Fruit fly (Drosophila melanogaster): ENCODE measurements around the gene Pdf.

The Pdf gene

dm6 chr3R:26440455-26441196 lies 15.3 kb downstream of the Pdf start, which contains the start of gene tx (continued):
- TF ChIP-seq Tbp (GFP tag; optimal IDR thresholded peaks at IDR 0.05): no peak
- TF ChIP-seq mirr (GFP tag; optimal IDR thresholded peaks at IDR 0.05): peak; percentile 10
- no peak for TF ChIP-seq ham (GFP tag; IDR thresholded peaks at IDR 0.05)
- TF ChIP-seq Blimp-1 (GFP tag; optimal IDR thresholded peaks at IDR 0.05): peak; percentile 70
- no peak for TF ChIP-seq CG10274 (GFP tag; optimal IDR thresholded peaks at IDR 0.05)
- no peak for TF ChIP-seq CG13424 (tag; optimal IDR thresholded peaks at IDR 0.05)
- TF ChIP-seq HmgD (GFP tag; optimal IDR thresholded peaks at IDR 0.05): no peak
- TF ChIP-seq CG5180 (GFP tag; optimal IDR thresholded peaks at IDR 0.05): peak; percentile 41
- no peak for TF ChIP-seq dysf (GFP tag; IDR thresholded peaks at IDR 0.05)
- TF ChIP-seq CG18262 (tag; optimal IDR thresholded peaks at IDR 0.05): no peak
- no peak for TF ChIP-seq Gug (GFP tag; IDR thresholded peaks at IDR 0.05)
- TF ChIP-seq dan (GFP tag; IDR thresholded peaks at IDR 0.05): no peak
- peak; percentile 11 for TF ChIP-seq sug (tag; optimal IDR thresholded peaks at IDR 0.05)
- no peak for TF ChIP-seq Fer1 (GFP tag; optimal IDR thresholded peaks at IDR 0.05)
- no peak for TF ChIP-seq CG1233 (GFP tag; optimal IDR thresholded peaks at IDR 0.05)
- TF ChIP-seq stc (GFP tag; IDR thresholded peaks at IDR 0.05): 0 out of 2 replicates have a peak, but pooled peaks have one; percentile 14
- 0 out of 2 replicates have a peak, but pooled peaks have one; percentile 20 for TF ChIP-seq E2f2 (GFP tag; IDR thresholded peaks at IDR 0.05)
- TF ChIP-seq CG11085 (GFP tag; IDR thresholded peaks at IDR 0.05): no peak
- peak; percentile 29; the same call in 1 of the 2 replicates for TF ChIP-seq amos (GFP tag; IDR thresholded peaks at IDR 0.05; ENCODE audit: partially characterized antibody)
- no peak for TF ChIP-seq lab (GFP tag; optimal IDR thresholded peaks at IDR 0.05)
- no peak for TF ChIP-seq pnt (GFP tag; optimal IDR thresholded peaks at IDR 0.05)
- no peak for TF ChIP-seq odd (GFP tag; optimal IDR thresholded peaks at IDR 0.05)
- TF ChIP-seq CG2875 (GFP tag; optimal IDR thresholded peaks at IDR 0.05): no peak
- peak; percentile 89 for TF ChIP-seq Deaf1 (tag; optimal IDR thresholded peaks at IDR 0.05)
- TF ChIP-seq CG6272 (GFP tag; IDR thresholded peaks at IDR 0.05): no peak
- TF ChIP-seq HLH4C (GFP tag; IDR thresholded peaks at IDR 0.05; ENCODE audit: partially characterized antibody): no peak
- no peak for TF ChIP-seq CG1602 (GFP tag; optimal IDR thresholded peaks at IDR 0.05)
- TF ChIP-seq HLHmδ (GFP tag; optimal IDR thresholded peaks at IDR 0.05): peak; percentile 34
- peak; percentile 51 for TF ChIP-seq Med (GFP tag)
- TF ChIP-seq ATbp (GFP tag; optimal IDR thresholded peaks at IDR 0.05): no peak
- TF ChIP-seq Oli (tag; optimal IDR thresholded peaks at IDR 0.05): no peak
- no peak for TF ChIP-seq oc (tag; optimal IDR thresholded peaks at IDR 0.05)
- TF ChIP-seq scrt (GFP tag; optimal IDR thresholded peaks at IDR 0.05): no peak
- peak; percentile 40 for TF ChIP-seq vvl (GFP tag; IDR thresholded peaks at IDR 0.05)
- TF ChIP-seq Atf3 (GFP tag; optimal IDR thresholded peaks at IDR 0.05): no peak
- TF ChIP-seq CG9797 (GFP tag; optimal IDR thresholded peaks at IDR 0.05): no peak
- no peak for TF ChIP-seq C15 (GFP tag; IDR thresholded peaks at IDR 0.05)
- TF ChIP-seq CG8388 (GFP tag; optimal IDR thresholded peaks at IDR 0.05): no peak
- peak; percentile 77; the same call in 1 of the 4 replicates for TF ChIP-seq chinmo (GFP tag; IDR thresholded peaks at IDR 0.05; ENCODE audit: partially characterized antibody)
- TF ChIP-seq MTF-1 (GFP tag; optimal IDR thresholded peaks at IDR 0.05; ENCODE audit: borderline replicate concordance): no peak
- TF ChIP-seq fd96Cb (tag; optimal IDR thresholded peaks at IDR 0.05): no peak
- TF ChIP-seq CG31224 (GFP tag; IDR thresholded peaks at IDR 0.05): no peak
- 0 out of 2 replicates have a peak, but pooled peaks have one; percentile 46 for TF ChIP-seq sna (GFP tag; IDR thresholded peaks at IDR 0.05; ENCODE audit: partially characterized antibody)
- TF ChIP-seq bsh (GFP tag; optimal IDR thresholded peaks at IDR 0.05): no peak
- peak; percentile 86 for TF ChIP-seq CG2199 (GFP tag; IDR thresholded peaks at IDR 0.05)
- peak; percentile 49 for TF ChIP-seq CG13894 (tag; optimal IDR thresholded peaks at IDR 0.05)
- no peak for TF ChIP-seq CG1647 (GFP tag; optimal IDR thresholded peaks at IDR 0.05)
- TF ChIP-seq kni (GFP tag; optimal IDR thresholded peaks at IDR 0.05): peak; percentile 69

Data from whole organism, embryonic.